Worm (Caenorhabditis elegans): ENCODE data around the gene Y73B3B.1.
"Not testable (repeated sequence)": the region's sequence is repeated elsewhere in the genome, so short reads cannot be mapped to it uniquely, and the experiment has no call there.

Y73B3B.1 gene

DNA sequence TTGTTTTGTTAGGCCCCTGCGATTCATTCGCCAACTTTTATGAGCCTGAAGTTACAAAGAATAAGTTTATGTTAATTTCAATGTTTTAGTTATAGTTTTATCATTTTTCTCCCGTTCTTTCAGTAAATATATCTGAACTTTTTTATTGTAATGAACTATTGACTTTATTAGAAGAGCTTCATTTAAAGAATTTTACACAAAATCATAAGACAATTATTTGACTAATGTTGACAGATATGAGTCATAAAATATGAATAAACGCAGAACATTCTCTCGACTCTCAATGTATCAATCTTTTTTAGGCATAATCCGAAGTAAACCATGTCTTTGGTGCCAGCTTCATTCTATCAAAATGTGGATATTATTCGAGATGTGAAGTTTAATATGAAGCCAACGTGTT is 34.0 kb downstream of the Y73B3B.1 start, which contains the start of the genes T08D2.5 and T08D2.4:
T08D2.5 (plus strand) TSS at position 301 of the 400 bp plus-strand sequence.
T08D2.4 (plus strand) TSS at position 322 of the 400 bp plus-strand sequence.
- TF ChIP-seq ttx-3 (tag; optimal IDR thresholded peaks at IDR 0.05) (no peak), ama-1 (optimal IDR thresholded peaks at IDR 0.05) (no peak), pat-9 (tag; optimal IDR thresholded peaks at IDR 0.05) (no peak), ref-2 (tag; optimal IDR thresholded peaks at IDR 0.05) (no peak), dve-1 (tag; optimal IDR thresholded peaks at IDR 0.05) (no peak), odd-2 (tag; optimal IDR thresholded peaks at IDR 0.05) (no peak)

DNA sequence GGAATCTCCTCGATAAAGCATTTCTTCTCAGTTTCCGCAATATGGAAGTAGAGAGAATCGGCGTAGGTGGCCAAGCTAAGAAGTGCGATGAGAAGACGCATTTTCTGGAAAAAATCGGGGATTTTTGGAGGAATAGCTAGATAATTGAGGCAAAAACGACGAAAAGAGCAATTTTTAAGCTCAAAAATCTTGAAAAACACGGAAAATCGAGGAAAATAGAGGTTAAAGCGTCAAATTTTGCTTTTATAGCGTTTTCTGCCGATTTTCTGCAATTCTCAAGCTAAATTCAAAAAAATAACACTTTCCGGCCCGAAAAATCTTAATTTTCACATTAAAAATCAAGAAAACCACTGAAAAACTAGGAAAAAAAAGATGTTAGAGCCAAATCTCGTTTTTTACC is 48.0 kb downstream of the Y73B3B.1 start, which contains the start of gene tmed-12:
tmed-12 (minus strand) TSS at position 101 of the 400 bp plus-strand sequence.
- not testable (repeated sequence) for TF ChIP-seq ceh-31 (tag; optimal IDR thresholded peaks at IDR 0.05); ref-2 (tag; optimal IDR thresholded peaks at IDR 0.05); hlh-13 (GFP tag; optimal IDR thresholded peaks at IDR 0.05)
